Fruit fly (Drosophila melanogaster) whole organism, prepupa: ENCODE results near the gene msi.

Experiments used
- CG10631 ChIP-seq: fragments of 200-800 bp; sonication (Bioruptor generic); optimal IDR thresholded peaks from 2 replicates; lab custom pipeline; 2016; ENCODE audit warnings: missing biosample characterization, missing genetic modification characterization
- CG11294 ChIP-seq: fragments of 200-800 bp; sonication (Bioruptor generic); IDR thresholded peaks from 2 replicates; pipeline ENCODE4 v1.3.6; 2022; ENCODE audit warnings: missing biosample characterization, missing genetic modification characterization
- CG15336 ChIP-seq: fragments of 200-800 bp; sonication (Bioruptor generic); IDR thresholded peaks from 2 replicates; pipeline ENCODE4 v1.3.6; 2022; ENCODE audit warnings: missing biosample characterization, missing genetic modification characterization
- CG3032 ChIP-seq: fragments of 200-800 bp; optimal IDR thresholded peaks from 2 replicates; lab custom pipeline; 2019; ENCODE audit warnings: missing biosample characterization, mild to moderate bottlenecking, missing genetic modification characterization, moderate library complexity
- CG31627 ChIP-seq: fragments of 200-800 bp; sonication (Bioruptor generic); optimal IDR thresholded peaks from 3 replicates; lab custom pipeline; 2016; ENCODE audit warnings: missing biosample characterization, missing genetic modification characterization
- CG32006 ChIP-seq: fragments of 200-800 bp; sonication (Bioruptor generic); optimal IDR thresholded peaks from 3 replicates; lab custom pipeline; 2017; ENCODE audit warnings: missing biosample characterization, mild to moderate bottlenecking, missing genetic modification characterization
- CG34406 ChIP-seq: fragments of 200-800 bp; sonication (Bioruptor generic); optimal IDR thresholded peaks from 3 replicates; lab custom pipeline; 2016; ENCODE audit warnings: missing biosample characterization, missing genetic modification characterization
- CG3919 ChIP-seq: fragments of 200-800 bp; sonication (Bioruptor generic); optimal IDR thresholded peaks from 3 replicates; lab custom pipeline; 2016; ENCODE audit warnings: missing biosample characterization, missing genetic modification characterization
- CG4318 ChIP-seq: fragments of 200-800 bp; sonication (Bioruptor generic); optimal IDR thresholded peaks from 3 replicates; lab custom pipeline; 2017; ENCODE audit warnings: missing biosample characterization, mild to moderate bottlenecking, missing genetic modification characterization
- CG6163 ChIP-seq: fragments of 200-800 bp; sonication (Bioruptor generic); IDR thresholded peaks from 3 replicates; pipeline ENCODE4 v1.3.6; 2022; ENCODE audit warnings: missing biosample characterization, missing genetic modification characterization
- CG6276 ChIP-seq: fragments of 200-800 bp; sonication (Bioruptor generic); optimal IDR thresholded peaks from 2 replicates; lab custom pipeline; 2017; ENCODE audit warnings: missing biosample characterization, mild to moderate bottlenecking, missing genetic modification characterization
- CG6792 ChIP-seq: fragments of 200-800 bp; sonication (Bioruptor generic); optimal IDR thresholded peaks from 3 replicates; lab custom pipeline; 2016; ENCODE audit warnings: missing biosample characterization, missing genetic modification characterization
- CG6854 ChIP-seq: fragments of 200-800 bp; sonication (Bioruptor generic); optimal IDR thresholded peaks from 2 replicates; lab custom pipeline; 2017; ENCODE audit warnings: missing biosample characterization, mild to moderate bottlenecking, missing genetic modification characterization
- CG7368 ChIP-seq: fragments of 200-800 bp; sonication (Bioruptor generic); optimal IDR thresholded peaks from 3 replicates; lab custom pipeline; 2016; ENCODE audit warnings: missing biosample characterization, missing genetic modification characterization
- CG8119 ChIP-seq: fragments of 200-800 bp; sonication (Bioruptor generic); IDR thresholded peaks from 3 replicates; pipeline ENCODE4 v1.3.6; 2022; ENCODE audit warnings: missing biosample characterization, missing genetic modification characterization
- CG8319 ChIP-seq: fragments of 200-800 bp; sonication (Bioruptor generic); optimal IDR thresholded peaks from 3 replicates; lab custom pipeline; 2016; ENCODE audit warnings: missing biosample characterization, missing genetic modification characterization
- CG8632 ChIP-seq: fragments of 200-800 bp; sonication (Bioruptor generic); optimal IDR thresholded peaks from 3 replicates; lab custom pipeline; 2016; ENCODE audit warnings: missing biosample characterization, missing genetic modification characterization
- CG9139 ChIP-seq: fragments of 200-800 bp; sonication (Bioruptor generic); optimal IDR thresholded peaks from 3 replicates; lab custom pipeline; 2017; ENCODE audit warnings: missing biosample characterization, mild to moderate bottlenecking, missing genetic modification characterization
- Eip75B ChIP-seq: fragments of 200-800 bp; sonication (Bioruptor generic); optimal IDR thresholded peaks from 3 replicates; lab custom pipeline; 2016; ENCODE audit warnings: missing biosample characterization, missing genetic modification characterization
- Eip78C ChIP-seq: fragments of 200-800 bp; sonication (Bioruptor generic); peaks from one replicate; lab custom pipeline; 2016; ENCODE audit warnings: missing biosample characterization, missing genetic modification characterization
- Eip93F ChIP-seq: fragments of 200-800 bp; sonication (Bioruptor generic); optimal IDR thresholded peaks from 2 replicates; lab custom pipeline; 2016; ENCODE audit warnings: missing biosample characterization, mild to moderate bottlenecking, missing genetic modification characterization
- Ets21C ChIP-seq: fragments of 200-800 bp; sonication (Bioruptor generic); optimal IDR thresholded peaks from 3 replicates; lab custom pipeline; 2016; ENCODE audit warnings: missing biosample characterization, missing genetic modification characterization
- Ets96B ChIP-seq: fragments of 200-800 bp; optimal IDR thresholded peaks from 2 replicates; lab custom pipeline; 2019; ENCODE audit warnings: missing biosample characterization, mild to moderate bottlenecking, missing genetic modification characterization, moderate library complexity
- Gug ChIP-seq: fragments of 200-800 bp; sonication (Bioruptor generic); IDR thresholded peaks from 2 replicates; pipeline ENCODE4 v1.3.6; 2022; ENCODE audit warnings: missing biosample characterization, missing genetic modification characterization
- Hr38 ChIP-seq: sonication (Bioruptor generic); optimal IDR thresholded peaks from 2 replicates; lab custom pipeline; 2016; ENCODE audit warnings: missing biosample characterization, missing genetic modification characterization
- Hr4 ChIP-seq: fragments of 200-800 bp; sonication (Bioruptor generic); optimal IDR thresholded peaks from 3 replicates; lab custom pipeline; 2016; ENCODE audit warnings: missing biosample characterization, missing genetic modification characterization
- Met ChIP-seq: fragments of 200-800 bp; sonication (Bioruptor generic); optimal IDR thresholded peaks from 3 replicates; lab custom pipeline; 2016; ENCODE audit warnings: missing biosample characterization, missing genetic modification characterization
- OdsH ChIP-seq: fragments of 200-800 bp; sonication (Bioruptor generic); optimal IDR thresholded peaks from 3 replicates; lab custom pipeline; 2016; ENCODE audit warnings: missing biosample characterization, missing genetic modification characterization
- Smox ChIP-seq: fragments of 200-800 bp; sonication (Bioruptor generic); optimal IDR thresholded peaks from 3 replicates; lab custom pipeline; 2016; ENCODE audit warnings: missing biosample characterization, missing genetic modification characterization
- achi ChIP-seq: fragments of 200-800 bp; sonication (Bioruptor generic); optimal IDR thresholded peaks from 3 replicates; lab custom pipeline; 2016; ENCODE audit warnings: missing biosample characterization, missing genetic modification characterization
- acj6 ChIP-seq: fragments of 200-800 bp; sonication (Bioruptor generic); optimal IDR thresholded peaks from 3 replicates; lab custom pipeline; 2016; ENCODE audit warnings: missing biosample characterization, missing genetic modification characterization
- cyc ChIP-seq: fragments of 200-800 bp; sonication (Bioruptor generic); optimal IDR thresholded peaks from 3 replicates; lab custom pipeline; 2016; ENCODE audit warnings: missing biosample characterization, missing genetic modification characterization
- dac ChIP-seq: fragments of 200-800 bp; sonication (Bioruptor generic); optimal IDR thresholded peaks from 2 replicates; lab custom pipeline; 2017; ENCODE audit warnings: missing biosample characterization, mild to moderate bottlenecking, missing genetic modification characterization
- dsx ChIP-seq: fragments of 200-800 bp; optimal IDR thresholded peaks from 3 replicates; lab custom pipeline; 2019; ENCODE audit warnings: missing biosample characterization, mild to moderate bottlenecking, missing genetic modification characterization, moderate library complexity; ENCODE audit not compliant: poor library complexity, severe bottlenecking
- eg ChIP-seq: fragments of 200-800 bp; sonication (Bioruptor generic); IDR thresholded peaks from 3 replicates; pipeline ENCODE4 v1.3.6; 2022; ENCODE audit warnings: missing biosample characterization, missing genetic modification characterization
- fd59A ChIP-seq: fragments of 200-800 bp; sonication (Bioruptor generic); optimal IDR thresholded peaks from 2 replicates; lab custom pipeline; 2017; ENCODE audit warnings: missing biosample characterization, mild to moderate bottlenecking, missing genetic modification characterization, missing genetic modification reagents
- fd85E ChIP-seq: fragments of 200-800 bp; sonication (Bioruptor generic); optimal IDR thresholded peaks from 3 replicates; lab custom pipeline; 2016; ENCODE audit warnings: missing biosample characterization, missing genetic modification characterization
- fkh ChIP-seq: fragments of 200-800 bp; sonication (Bioruptor generic); optimal IDR thresholded peaks from 3 replicates; lab custom pipeline; 2017; ENCODE audit warnings: missing biosample characterization, mild to moderate bottlenecking, missing genetic modification characterization, moderate library complexity
- net ChIP-seq: fragments of 200-800 bp; sonication (Bioruptor generic); optimal IDR thresholded peaks from 3 replicates; lab custom pipeline; 2016; ENCODE audit warnings: missing biosample characterization, missing genetic modification characterization
- salr ChIP-seq, 2 experiments: fragments of 200-800 bp; sonication (Bioruptor generic); optimal IDR thresholded peaks; 3 replicates each; lab custom pipeline; 2016 to 2018; ENCODE audit warnings: missing biosample characterization in 2 of 2, missing genetic modification characterization in 2 of 2, mild to moderate bottlenecking in 1 of 2
- svp ChIP-seq: fragments of 200-800 bp; sonication (Bioruptor generic); peaks from one replicate; lab custom pipeline; 2016; ENCODE audit warnings: missing biosample characterization, missing genetic modification characterization
- topi ChIP-seq: fragments of 200-800 bp; sonication (Bioruptor generic); optimal IDR thresholded peaks from 3 replicates; lab custom pipeline; 2016; ENCODE audit warnings: missing biosample characterization, missing genetic modification characterization
- vri ChIP-seq: fragments of 200-800 bp; sonication (Bioruptor generic); optimal IDR thresholded peaks from 3 replicates; lab custom pipeline; 2016; ENCODE audit warnings: missing biosample characterization, mild to moderate bottlenecking, missing genetic modification characterization

Gene msi

DNA sequence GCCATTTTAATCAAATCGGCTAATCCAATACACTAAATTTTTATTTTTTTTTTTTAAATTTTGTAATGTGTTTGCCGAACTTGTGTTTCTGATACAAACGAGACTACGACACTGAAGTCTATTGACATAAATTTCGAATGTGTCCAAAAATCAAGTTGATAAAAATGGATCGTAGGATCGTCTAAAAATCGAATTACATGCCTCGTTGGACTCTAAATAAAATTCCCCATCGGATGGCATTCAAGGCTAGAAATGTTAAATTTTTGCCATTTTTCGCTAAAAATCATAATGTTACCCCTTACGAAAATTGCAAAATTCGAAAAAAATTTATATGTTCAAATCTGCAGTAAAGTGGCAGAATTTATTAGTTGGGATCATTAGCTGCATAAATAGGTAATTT lies 93.1 kb downstream of the msi start, which contains the start of gene ymp:
TSS of gene ymp (minus strand) at position 101 of the 400 bp plus-strand sequence.
- TF ChIP-seq Hr4 (GFP tag; lab: Kevin White, UChicago) (no peak), vri (GFP tag; lab: Kevin White, UChicago) (no peak), Hr38 (no peak), CG8319 (GFP tag; lab: Kevin White, UChicago) (no peak), CG3919 (GFP tag; lab: Kevin White, UChicago) (no peak), CG15336 (no peak), Smox (no peak), achi (no peak), Met (no peak), dsx (no peak), Eip93F (GFP tag; lab: Kevin White, UChicago) (no peak), CG7368 (no peak), cyc (GFP tag; lab: Kevin White, UChicago) (no peak), CG10631 (GFP tag; lab: Kevin White, UChicago) (no peak), Ets21C (GFP tag; lab: Kevin White, UChicago) (no peak)

DNA sequence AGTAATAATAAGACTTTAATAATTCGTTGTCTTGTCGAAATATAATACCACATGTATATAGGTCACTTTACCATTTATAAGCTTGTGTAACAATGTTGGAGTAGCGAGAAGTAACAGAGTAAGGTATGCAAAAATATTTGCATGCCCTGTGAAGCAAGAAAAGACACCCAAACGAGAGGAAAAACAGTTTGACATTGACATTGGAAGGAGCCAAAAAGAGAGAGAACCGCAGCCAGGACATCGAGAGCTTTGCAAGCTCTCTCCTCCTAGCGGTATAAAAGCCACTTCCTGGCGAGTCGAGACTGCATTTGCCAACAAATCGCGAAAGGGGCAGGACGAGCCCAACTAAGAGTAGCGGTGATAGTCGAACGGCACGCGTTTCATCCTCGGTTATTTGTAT lies 97.4 kb downstream of the msi start, which contains the start of gene CG5079:
TSS of gene CG5079 (plus strand) at position 301 of the 400 bp plus-strand sequence.
- TF ChIP-seq net (no peak), Eip78C (GFP tag; lab: Kevin White, UChicago) (no peak), fkh (GFP tag; lab: Kevin White, UChicago) (no peak), CG8632 (GFP tag; lab: Kevin White, UChicago) (no peak), fd85E (GFP tag; lab: Kevin White, UChicago) (no peak), Eip93F (GFP tag; lab: Kevin White, UChicago) (no peak), CG6276 (GFP tag; lab: Kevin White, UChicago) (no peak), cyc (GFP tag; lab: Kevin White, UChicago) (no peak), CG31627 (no peak), salr (GFP tag; optimal IDR thresholded peaks at IDR 0.05; lab: Kevin White, UChicago) (no peak), CG6163 (GFP tag; lab: Robert Waterston, UW) (no peak), Gug (GFP tag; lab: Robert Waterston, UW) (no peak), dsx (no peak)

DNA sequence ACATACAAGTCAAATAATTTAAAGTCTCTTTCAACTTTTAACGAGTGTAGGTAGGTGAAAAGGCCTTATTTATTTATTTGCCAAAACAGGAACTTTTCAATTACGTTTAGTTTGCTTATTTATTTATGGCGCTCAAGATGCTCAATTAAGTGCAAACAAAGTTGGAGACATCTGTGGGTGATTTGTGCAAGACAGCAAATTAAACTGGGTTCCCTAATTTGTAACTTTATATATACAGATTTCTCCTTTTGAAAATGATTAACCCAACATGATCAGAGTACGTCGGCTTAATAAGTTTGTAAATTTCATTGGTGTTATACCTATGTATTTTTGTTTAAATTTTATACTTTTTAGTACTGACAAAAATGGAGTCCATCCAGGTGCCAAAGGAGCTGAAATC lies 102.2 kb downstream of the msi start, which contains the start of gene CG5071:
TSS of gene CG5071 (plus strand) at position 301 of the 400 bp plus-strand sequence.
- TF ChIP-seq Gug (GFP tag; lab: Robert Waterston, UW) (no peak), fd59A (GFP tag; lab: Kevin White, UChicago) (no peak), CG3032 (tag; lab: Kevin White, UChicago) (no peak), CG9139 (GFP tag; lab: Kevin White, UChicago) (no peak), CG11294 (GFP tag; lab: Robert Waterston, UW) (no peak), CG4318 (no peak), topi (GFP tag; lab: Kevin White, UChicago) (no peak), cyc (GFP tag; lab: Kevin White, UChicago) (no peak), Eip93F (GFP tag; lab: Kevin White, UChicago) (no peak), CG34406 (no peak)

DNA sequence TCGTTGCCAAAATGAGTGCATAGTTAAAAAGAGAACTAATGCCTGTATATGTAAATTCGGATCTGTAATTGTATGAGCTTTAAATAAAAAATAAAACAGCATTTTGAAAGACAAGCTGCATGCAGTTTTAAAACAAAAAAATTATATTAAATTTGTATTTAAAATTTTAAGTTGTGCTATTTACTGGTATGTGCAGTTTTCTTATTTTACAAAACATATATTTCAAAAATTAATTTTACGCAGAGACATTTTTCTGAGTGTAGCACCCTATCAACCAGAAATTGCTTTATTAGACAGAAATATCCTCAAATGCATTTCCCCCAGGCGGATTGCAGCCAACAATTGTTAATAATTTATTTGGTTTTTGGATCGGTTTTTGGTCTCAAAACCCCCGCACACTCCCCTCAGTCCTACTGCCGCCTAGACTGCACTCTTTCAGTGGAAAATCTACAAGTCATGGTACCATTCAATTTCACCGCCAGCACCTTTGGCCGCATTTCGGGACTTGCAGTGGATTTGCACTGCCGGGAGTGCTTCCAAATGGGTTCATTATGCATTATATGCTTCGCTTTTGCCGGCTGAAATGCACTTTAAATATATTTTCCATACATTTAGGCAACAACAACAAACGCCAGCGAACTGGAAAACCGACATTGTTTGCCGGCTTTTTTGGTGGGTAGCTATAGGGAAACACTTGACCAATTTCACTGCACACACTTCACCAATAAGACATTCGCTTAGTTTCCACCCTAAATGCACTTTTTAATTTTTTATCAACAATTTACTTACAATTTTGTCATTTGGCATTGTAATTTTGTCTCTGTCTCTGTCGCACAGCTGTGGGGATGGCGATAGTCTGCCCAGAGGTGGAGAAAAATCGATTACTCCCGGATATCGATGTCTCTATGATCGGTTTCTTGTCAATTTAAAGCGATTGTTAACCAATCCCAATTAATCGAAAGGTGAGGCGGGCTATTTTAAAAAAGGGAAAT lies 108.2 kb downstream of the msi start, which contains the start of gene Npl4:
TSS of gene Npl4 (minus strand) at position 863 of the 992 bp plus-strand sequence.
- TF ChIP-seq fd59A (GFP tag; lab: Kevin White, UChicago) (no peak), CG32006 (GFP tag; lab: Kevin White, UChicago) (peak; percentile 52), CG34406 (peak; percentile 45), Eip75B (GFP tag; lab: Kevin White, UChicago) (peak; percentile 11), CG11294 (GFP tag; lab: Robert Waterston, UW) (no peak), CG6854 (GFP tag; lab: Kevin White, UChicago) (no peak), acj6 (GFP tag; lab: Kevin White, UChicago) (peak; percentile 39), eg (GFP tag; lab: Robert Waterston, UW) (no peak; the same call in 2 of the 3 replicates), fkh (GFP tag; lab: Kevin White, UChicago) (no peak), CG8119 (GFP tag; lab: Robert Waterston, UW) (peak; percentile 67), Ets96B (tag; lab: Kevin White, UChicago) (no peak), CG31627 (peak; percentile 12), CG8319 (GFP tag; lab: Kevin White, UChicago) (no peak), Met (peak; percentile 43), dac (GFP tag; lab: Kevin White, UChicago) (no peak), CG3032 (tag; lab: Kevin White, UChicago) (peak; percentile 34), OdsH (peak; percentile 44), CG6792 (GFP tag; lab: Kevin White, UChicago) (peak; percentile 27), svp (GFP tag; lab: Kevin White, UChicago) (peak; percentile 65), CG4318 (no peak), CG9139 (GFP tag; lab: Kevin White, UChicago) (no peak), CG8632 (GFP tag; lab: Kevin White, UChicago) (no peak)
